Worm (Caenorhabditis elegans): ENCODE data around the gene mtre-1.

mtre-1 gene

ce11 chrII:8091528-8091927 lies 41.2 kb upstream of the mtre-1 start (continued):
- TF ChIP-seq dve-1 (tag; optimal IDR thresholded peaks at IDR 0.05; ENCODE audit: insufficient read depth) (peak; percentile 67), T26A8.4 (GFP tag; IDR thresholded peaks at IDR 0.05) (peak; percentile 62), rbr-2 (tag; optimal IDR thresholded peaks at IDR 0.05) (peak; percentile 23), nhr-41 (GFP tag; IDR thresholded peaks at IDR 0.05) (no peak), hlh-30 (tag; optimal IDR thresholded peaks at IDR 0.05; ENCODE audit: insufficient read depth) (peak; percentile 48), mep-1 (tag; optimal IDR thresholded peaks at IDR 0.05) (peak; percentile 75), nhr-11 (tag; optimal IDR thresholded peaks at IDR 0.05) (peak; percentile 37), spr-3 (GFP tag; optimal IDR thresholded peaks at IDR 0.05) (no peak), ZK337.2 (GFP tag; IDR thresholded peaks at IDR 0.05) (no peak), nhr-111 (GFP tag; optimal IDR thresholded peaks at IDR 0.05) (no peak), attf-4 (tag; optimal IDR thresholded peaks at IDR 0.05) (no peak), Y105C5A.15 (GFP tag; IDR thresholded peaks at IDR 0.05) (no peak), nhr-10 (tag; optimal IDR thresholded peaks at IDR 0.05) (no peak), pqm-1 (tag; optimal IDR thresholded peaks at IDR 0.05) (peak; percentile 39), F49E8.2 (tag; optimal IDR thresholded peaks at IDR 0.05; ENCODE audit: borderline replicate concordance) (peak; percentile 60), nhr-6 (tag; optimal IDR thresholded peaks at IDR 0.05) (peak; percentile 10), dmd-9 (GFP tag; IDR thresholded peaks at IDR 0.05) (no peak), arid-1 (GFP tag; conservative IDR thresholded peaks at IDR 0.05) (0 out of 2 replicates have a peak, but pooled peaks have one; percentile 13), daf-16 (GFP tag; optimal IDR thresholded peaks at IDR 0.05) (no peak), daf-16 (tag; optimal IDR thresholded peaks at IDR 0.05) (peak; percentile 26), unc-130 (GFP tag; optimal IDR thresholded peaks at IDR 0.05) (no peak), zag-1 (tag; optimal IDR thresholded peaks at IDR 0.05) (no peak), vab-7 (GFP tag; IDR thresholded peaks at IDR 0.05) (no peak), lin-38 (GFP tag; IDR thresholded peaks at IDR 0.05) (peak; percentile 71), hmg-1.1 (GFP tag; IDR thresholded peaks at IDR 0.05) (0 out of 2 replicates have a peak, but pooled peaks have one; percentile 53), mdt-29 (GFP tag; IDR thresholded peaks at IDR 0.05) (no peak), nhr-28 (tag; optimal IDR thresholded peaks at IDR 0.05) (peak; percentile 0), aha-1 (tag) (peak; percentile 90), mes-2 (tag; optimal IDR thresholded peaks at IDR 0.05; ENCODE audit: poor library complexity, severe bottlenecking) (peak; percentile 77), Y48G9A.11 (GFP tag; IDR thresholded peaks at IDR 0.05) (peak; percentile 40; the same call in 1 of the 2 replicates), duxl-1 (tag; optimal IDR thresholded peaks at IDR 0.05; ENCODE audit: poor library complexity) (peak; percentile 62), unc-62 (GFP tag; optimal IDR thresholded peaks at IDR 0.05 in 1 of 2) (peak in 1 of 2 experiments; percentile 19), unc-62 (tag; optimal IDR thresholded peaks at IDR 0.05) (no peak), nhr-42 (GFP tag; IDR thresholded peaks at IDR 0.05) (no peak; the same call in 1 of the 2 replicates), lsy-2 (tag; optimal IDR thresholded peaks at IDR 0.05) (peak in 1 of 2 experiments; percentile 71), ceh-62 (tag; optimal IDR thresholded peaks at IDR 0.05) (no peak), nhr-25 (tag; optimal IDR thresholded peaks at IDR 0.05; ENCODE audit: borderline replicate concordance, insufficient read depth) (peak; percentile 53), F10B5.3 (tag; optimal IDR thresholded peaks at IDR 0.05) (no peak), fos-1 (tag; optimal IDR thresholded peaks at IDR 0.05) (no peak), ama-1 (optimal IDR thresholded peaks at IDR 0.05) (peak; percentile 93), ceh-32 (tag; optimal IDR thresholded peaks at IDR 0.05; ENCODE audit: poor library complexity) (no peak), daf-12 (tag; optimal IDR thresholded peaks at IDR 0.05) (no peak), nhr-77 (tag; optimal IDR thresholded peaks at IDR 0.05) (peak; percentile 56), D1046.2 (GFP tag; IDR thresholded peaks at IDR 0.05) (no peak), lim-7 (GFP tag; IDR thresholded peaks at IDR 0.05) (no peak), hlh-11 (tag; optimal IDR thresholded peaks at IDR 0.05) (peak; percentile 56), skn-1 (tag; optimal IDR thresholded peaks at IDR 0.05) (no peak), php-3 (GFP tag; IDR thresholded peaks at IDR 0.05) (no peak; the same call in 1 of the 2 replicates)

Measured in whole organism, L4 larva.